Fruit fly (Drosophila melanogaster) whole organism, embryonic: ENCODE results near the gene RtcB.

Experiments
- CG10321 ChIP-seq: fragments of 200-800 bp; sonication (Bioruptor generic); IDR thresholded peaks from 2 replicates; pipeline ENCODE4 v1.3.6; 2022; ENCODE audit warnings: missing biosample characterization, missing genetic modification characterization
- CG10431 ChIP-seq: fragments of 200-800 bp; sonication (Bioruptor generic); optimal IDR thresholded peaks from 3 replicates; lab custom pipeline; 2018; ENCODE audit warnings: missing biosample characterization, mild to moderate bottlenecking, missing genetic modification characterization
- CG10565 ChIP-seq: fragments of 200-800 bp; sonication (Bioruptor generic); optimal IDR thresholded peaks from 3 replicates; lab custom pipeline; 2016; ENCODE audit warnings: missing biosample characterization, mild to moderate bottlenecking, missing genetic modification characterization
- CG11504 ChIP-seq: fragments of 200-800 bp; sonication (Bioruptor generic); optimal IDR thresholded peaks from 3 replicates; lab custom pipeline; 2019; ENCODE audit warnings: missing biosample characterization, mild to moderate bottlenecking, missing genetic modification characterization, moderate library complexity
- CG12104 ChIP-seq: fragments of 200-800 bp; sonication (Bioruptor generic); optimal IDR thresholded peaks from 3 replicates; lab custom pipeline; 2016; ENCODE audit warnings: missing biosample characterization, missing genetic modification characterization
- CG13624 ChIP-seq: fragments of 200-800 bp; sonication (Bioruptor generic); optimal IDR thresholded peaks from 2 replicates; lab custom pipeline; 2016; ENCODE audit warnings: missing biosample characterization, missing genetic modification characterization
- CG14860 ChIP-seq: fragments of 200-800 bp; sonication (Bioruptor generic); IDR thresholded peaks from 3 replicates; pipeline ENCODE4 v1.3.6; 2022; ENCODE audit warnings: missing biosample characterization, missing genetic modification characterization; ENCODE audit not compliant: partially characterized antibody
- CG15696 ChIP-seq: fragments of 200-800 bp; sonication (Bioruptor generic); optimal IDR thresholded peaks from 2 replicates; lab custom pipeline; 2019; ENCODE audit warnings: missing biosample characterization, mild to moderate bottlenecking, missing genetic modification characterization, moderate library complexity
- CG2202 ChIP-seq: fragments of 200-800 bp; sonication (Bioruptor generic); optimal IDR thresholded peaks from 2 replicates; lab custom pipeline; 2018; ENCODE audit warnings: missing biosample characterization, mild to moderate bottlenecking, missing genetic modification characterization
- CG30020 ChIP-seq: fragments of 200-800 bp; optimal IDR thresholded peaks from 2 replicates; lab custom pipeline; 2019; ENCODE audit warnings: missing biosample characterization, mild to moderate bottlenecking, missing genetic modification characterization, moderate library complexity
- CG34422 ChIP-seq: fragments of 200-800 bp; sonication (Bioruptor generic); IDR thresholded peaks from 3 replicates; pipeline ENCODE4 v1.3.6; 2022; ENCODE audit warnings: missing biosample characterization, missing genetic modification characterization
- CG6654 ChIP-seq: fragments of 200-800 bp; sonication (Bioruptor generic); optimal IDR thresholded peaks from 2 replicates; lab custom pipeline; 2017; ENCODE audit warnings: missing biosample characterization, mild to moderate bottlenecking, missing genetic modification characterization
- CG7963 ChIP-seq: fragments of 200-800 bp; sonication (Bioruptor generic); IDR thresholded peaks from 3 replicates; pipeline ENCODE4 v1.3.6; 2022; ENCODE audit warnings: missing biosample characterization, missing genetic modification characterization; ENCODE audit not compliant: partially characterized antibody
- CHES-1-like ChIP-seq: fragments of 200-800 bp; sonication (Bioruptor generic); optimal IDR thresholded peaks from 2 replicates; lab custom pipeline; 2016; ENCODE audit warnings: missing biosample characterization, missing genetic modification characterization
- Camta ChIP-seq: fragments of 200-800 bp; sonication (Bioruptor generic); optimal IDR thresholded peaks from 2 replicates; lab custom pipeline; 2016; ENCODE audit warnings: missing biosample characterization, missing genetic modification characterization
- D19A ChIP-seq: fragments of 200-800 bp; optimal IDR thresholded peaks from 3 replicates; lab custom pipeline; 2019; ENCODE audit warnings: missing biosample characterization, mild to moderate bottlenecking, missing genetic modification characterization, moderate library complexity
- Dbx ChIP-seq: fragments of 200-800 bp; sonication (Bioruptor generic); IDR thresholded peaks from 3 replicates; pipeline ENCODE4 v1.3.6; 2022; ENCODE audit warnings: missing biosample characterization, missing genetic modification characterization
- Dp ChIP-seq: fragments of 200-800 bp; sonication (Bioruptor generic); optimal IDR thresholded peaks from 2 replicates; lab custom pipeline; 2018; ENCODE audit warnings: missing biosample characterization, mild to moderate bottlenecking, missing genetic modification characterization, moderate library complexity
- Ets97D ChIP-seq: fragments of 200-800 bp; sonication (Bioruptor generic); optimal IDR thresholded peaks from 3 replicates; lab custom pipeline; 2016; ENCODE audit warnings: missing biosample characterization, missing genetic modification characterization
- Hr39 ChIP-seq: fragments of >200 bp; optimal IDR thresholded peaks from 2 replicates; lab custom pipeline; 2017
- Lhr ChIP-seq: fragments of 200-800 bp; sonication (Bioruptor generic); optimal IDR thresholded peaks from 3 replicates; lab custom pipeline; 2017; ENCODE audit warnings: mild to moderate bottlenecking, missing biosample characterization, missing genetic modification reagents, missing genetic modification characterization
- Max ChIP-seq: fragments of 200-800 bp; sonication (Bioruptor generic); optimal IDR thresholded peaks from 2 replicates; lab custom pipeline; 2016; ENCODE audit warnings: missing biosample characterization, mild to moderate bottlenecking, missing genetic modification characterization
- Mes4 ChIP-seq: fragments of 200-800 bp; sonication (Bioruptor generic); optimal IDR thresholded peaks from 2 replicates; lab custom pipeline; 2016; ENCODE audit warnings: missing biosample characterization, missing genetic modification characterization
- Sox100B ChIP-seq: fragments of 200-800 bp; sonication (Bioruptor generic); optimal IDR thresholded peaks from 3 replicates; lab custom pipeline; 2018; ENCODE audit warnings: missing biosample characterization, mild to moderate bottlenecking, missing genetic modification characterization
- Sry-δ ChIP-seq: fragments of 200-800 bp; sonication (Bioruptor generic); optimal IDR thresholded peaks from 2 replicates; lab custom pipeline; 2016; ENCODE audit warnings: missing biosample characterization, missing genetic modification characterization
- TFAM ChIP-seq: fragments of 200-800 bp; sonication (Bioruptor generic); optimal IDR thresholded peaks from 2 replicates; lab custom pipeline; 2017; ENCODE audit warnings: missing biosample characterization, missing genetic modification characterization, inconsistent platforms
- Xbp1 ChIP-seq: fragments of 200-800 bp; sonication (Bioruptor generic); optimal IDR thresholded peaks from 3 replicates; lab custom pipeline; 2016; ENCODE audit warnings: missing biosample characterization, mild to moderate bottlenecking, missing genetic modification characterization
- al ChIP-seq: fragments of 200-800 bp; sonication (Bioruptor generic); IDR thresholded peaks from 2 replicates; pipeline ENCODE4 v1.3.6; 2022; ENCODE audit warnings: missing biosample characterization, missing genetic modification characterization
- aop ChIP-seq: fragments of 200-800 bp; sonication (Bioruptor generic); IDR thresholded peaks from 2 replicates; pipeline ENCODE4 v1.3.6; 2022; ENCODE audit warnings: missing biosample characterization, missing genetic modification characterization
- ato ChIP-seq: fragments of 200-800 bp; sonication (Bioruptor generic); IDR thresholded peaks from 2 replicates; pipeline ENCODE4 v1.3.6; 2022; ENCODE audit warnings: missing biosample characterization, missing genetic modification characterization; ENCODE audit not compliant: partially characterized antibody
- ci ChIP-seq: fragments of 200-800 bp; sonication (Bioruptor generic); IDR thresholded peaks from 3 replicates; pipeline ENCODE4 v1.3.6; 2022; ENCODE audit warnings: missing biosample characterization, missing genetic modification characterization
- crp ChIP-seq, 2 experiments: fragments of 200-800 bp; sonication (Bioruptor generic); optimal IDR thresholded peaks; 2 replicates in 1 of 2; 3 replicates in 1 of 2; lab custom pipeline; 2017; ENCODE audit warnings: missing biosample characterization in 2 of 2, missing genetic modification characterization in 2 of 2, mild to moderate bottlenecking in 1 of 2, moderate library complexity in 1 of 2
- dmrt99B ChIP-seq: fragments of 200-800 bp; sonication (Bioruptor generic); optimal IDR thresholded peaks from 2 replicates; lab custom pipeline; 2018; ENCODE audit warnings: missing biosample characterization, mild to moderate bottlenecking, missing genetic modification characterization, moderate library complexity
- emc ChIP-seq: fragments of 200-800 bp; sonication (Bioruptor generic); optimal IDR thresholded peaks from 2 replicates; lab custom pipeline; 2016; ENCODE audit warnings: missing biosample characterization, missing genetic modification characterization
- ewg ChIP-seq: fragments of 200-800 bp; sonication (Bioruptor generic); optimal IDR thresholded peaks from 3 replicates; lab custom pipeline; 2017; ENCODE audit warnings: mild to moderate bottlenecking, missing biosample characterization, missing genetic modification reagents, missing genetic modification characterization
- gcm ChIP-seq: fragments of 200-800 bp; sonication (Bioruptor generic); optimal IDR thresholded peaks from 2 replicates; lab custom pipeline; 2019; ENCODE audit warnings: missing biosample characterization, mild to moderate bottlenecking, missing genetic modification characterization, moderate library complexity
- ham ChIP-seq: fragments of 200-800 bp; sonication (Bioruptor generic); IDR thresholded peaks from 2 replicates; pipeline ENCODE4 v1.3.6; 2022; ENCODE audit warnings: missing biosample characterization, missing genetic modification characterization
- mirr ChIP-seq: fragments of 200-800 bp; sonication (Bioruptor generic); optimal IDR thresholded peaks from 3 replicates; lab custom pipeline; 2018; ENCODE audit warnings: missing biosample characterization, mild to moderate bottlenecking, missing genetic modification characterization
- mld ChIP-seq: fragments of 200-800 bp; sonication (Bioruptor generic); IDR thresholded peaks from 3 replicates; pipeline ENCODE4 v1.3.6; 2022; ENCODE audit warnings: missing biosample characterization, missing genetic modification characterization; ENCODE audit not compliant: partially characterized antibody
- repo ChIP-seq: fragments of 200-800 bp; sonication (Bioruptor generic); optimal IDR thresholded peaks from 2 replicates; lab custom pipeline; 2016; ENCODE audit warnings: missing biosample characterization, missing genetic modification characterization
- sima ChIP-seq: fragments of 200-800 bp; sonication (Bioruptor generic); optimal IDR thresholded peaks from 2 replicates; lab custom pipeline; 2016; ENCODE audit warnings: missing biosample characterization, missing genetic modification characterization
- tup ChIP-seq: fragments of 200-800 bp; sonication (Bioruptor generic); optimal IDR thresholded peaks from 2 replicates; lab custom pipeline; 2016; ENCODE audit warnings: missing biosample characterization, mild to moderate bottlenecking, missing genetic modification characterization, moderate library complexity
- unpg ChIP-seq: fragments of 200-800 bp; sonication (Bioruptor generic); optimal IDR thresholded peaks from 3 replicates; lab custom pipeline; 2018; ENCODE audit warnings: missing biosample characterization, mild to moderate bottlenecking, missing genetic modification characterization, moderate library complexity
- vfl ChIP-seq: fragments of 200-800 bp; sonication (Bioruptor generic); optimal IDR thresholded peaks from 2 replicates; lab custom pipeline; 2016; ENCODE audit warnings: missing biosample characterization, missing genetic modification characterization
- vnd ChIP-seq: fragments of 200-800 bp; sonication (Bioruptor generic); IDR thresholded peaks from 3 replicates; pipeline ENCODE4 v1.3.6; 2022; ENCODE audit warnings: missing biosample characterization, missing genetic modification characterization; ENCODE audit not compliant: partially characterized antibody
- wdn ChIP-seq: fragments of 200-800 bp; sonication (Bioruptor generic); IDR thresholded peaks from 2 replicates; pipeline ENCODE4 v1.3.6; 2022; ENCODE audit warnings: missing biosample characterization, missing genetic modification characterization
- yki ChIP-seq: fragments of >200 bp; optimal IDR thresholded peaks from 3 replicates; lab custom pipeline; 2018
- zen ChIP-seq: fragments of 200-800 bp; sonication (Bioruptor generic); optimal IDR thresholded peaks from 3 replicates; lab custom pipeline; 2018; ENCODE audit warnings: missing biosample characterization, mild to moderate bottlenecking, missing genetic modification characterization, moderate library complexity

RtcB gene

DNA sequence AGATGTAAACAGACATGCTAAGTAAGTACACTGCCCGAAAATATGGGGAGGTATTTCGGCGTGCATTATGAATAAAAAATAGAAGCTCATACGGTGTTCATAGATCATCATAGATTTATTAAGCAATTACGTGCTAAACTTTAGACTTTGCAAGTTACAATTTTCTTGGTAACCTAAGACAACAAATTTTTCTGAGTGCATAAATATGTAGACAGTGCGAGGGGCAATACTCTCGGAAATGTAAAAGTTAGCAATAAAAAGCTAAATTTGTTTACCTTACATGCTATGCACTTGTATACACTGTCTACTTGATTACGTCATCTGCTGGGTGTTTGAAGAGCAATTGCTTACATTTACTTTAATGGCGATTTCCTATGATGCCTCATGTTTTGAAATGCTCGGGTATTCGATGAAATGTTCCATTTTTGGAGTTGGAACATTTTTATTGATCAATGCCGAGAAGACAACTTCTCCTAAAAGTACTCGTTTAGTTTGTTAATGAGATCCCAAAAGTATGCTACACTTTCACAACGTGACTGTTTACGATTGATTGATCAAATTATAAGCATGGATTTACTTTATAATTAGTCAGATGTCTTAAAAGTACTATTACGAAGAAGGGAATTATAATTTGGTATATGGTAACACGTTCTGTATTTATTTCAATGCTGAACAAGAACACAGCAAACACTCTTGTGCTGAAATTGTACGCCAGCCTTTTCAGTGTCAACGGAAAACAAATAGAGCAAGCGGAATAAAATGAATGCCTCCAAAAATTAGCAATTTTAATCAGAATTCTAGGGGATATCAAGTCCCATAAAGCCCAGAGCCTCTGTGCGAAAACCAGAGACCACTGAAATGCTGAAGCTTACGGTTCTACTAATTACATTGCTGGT is 13.6 kb upstream of the RtcB start, which contains the start of gene Lectin-galC1 (continued):
- TF ChIP-seq vfl (GFP tag; lab: Kevin White, UChicago): peak; percentile 50
- TF ChIP-seq Sox100B: peak; percentile 83
- TF ChIP-seq CG14860 (GFP tag; lab: Robert Waterston, UW): no peak
- TF ChIP-seq vnd (GFP tag; lab: Robert Waterston, UW): no peak
- peak; percentile 79 for TF ChIP-seq CG10565 (GFP tag; lab: Kevin White, UChicago)
- TF ChIP-seq CG30020 (tag; lab: Kevin White, UChicago): peak; percentile 46
- TF ChIP-seq Ets97D (GFP tag; lab: Kevin White, UChicago): peak; percentile 56
- TF ChIP-seq al (GFP tag; lab: Robert Waterston, UW): peak; percentile 46; the same call in 1 of the 2 replicates
- peak; percentile 47 for TF ChIP-seq CG10431 (GFP tag; lab: Kevin White, UChicago)
- TF ChIP-seq Sry-δ: peak; percentile 60
- TF ChIP-seq ham: no peak
- TF ChIP-seq D19A (tag; lab: Kevin White, UChicago): peak; percentile 83
- TF ChIP-seq CG13624: peak; percentile 82
- peak; percentile 72 for TF ChIP-seq emc (GFP tag; lab: Kevin White, UChicago)
- TF ChIP-seq Dp (GFP tag; lab: Kevin White, UChicago): no peak
- peak; percentile 91 for TF ChIP-seq Xbp1 (GFP tag; lab: Kevin White, UChicago)
- peak; percentile 78 for TF ChIP-seq Lhr (GFP tag; lab: Kevin White, UChicago)
- peak; percentile 53 for TF ChIP-seq CG6654
- peak; percentile 85 for TF ChIP-seq gcm (GFP tag; lab: Kevin White, UChicago)
- no peak for TF ChIP-seq yki (lab: Kevin White, UChicago)
- TF ChIP-seq CG7963 (GFP tag; lab: Robert Waterston, UW): no peak
- peak in 1 of 2 experiments; percentile 52 for TF ChIP-seq crp (GFP tag; optimal IDR thresholded peaks at IDR 0.05; lab: Kevin White, UChicago)
- TF ChIP-seq wdn (GFP tag; lab: Robert Waterston, UW): peak; percentile 47; the same call in 1 of the 2 replicates
- TF ChIP-seq aop: peak; percentile 63; the same call in 1 of the 2 replicates
- TF ChIP-seq ato: no peak
- peak; percentile 85 for TF ChIP-seq Camta (GFP tag; lab: Kevin White, UChicago)
- no peak for TF ChIP-seq TFAM (GFP tag; lab: Kevin White, UChicago)
- peak; percentile 65 for TF ChIP-seq CG10321 (GFP tag; lab: Robert Waterston, UW)
- TF ChIP-seq ci (GFP tag; lab: Robert Waterston, UW): peak; percentile 95
- TF ChIP-seq CG15696 (tag; lab: Kevin White, UChicago): peak; percentile 81
- peak; percentile 86 for TF ChIP-seq CG11504
- TF ChIP-seq sima (GFP tag; lab: Kevin White, UChicago): peak; percentile 49
- peak; percentile 87 for TF ChIP-seq Mes4 (GFP tag; lab: Kevin White, UChicago)
- TF ChIP-seq Dbx (GFP tag; lab: Robert Waterston, UW): peak; percentile 66; the same call in 1 of the 3 replicates
- TF ChIP-seq CG12104 (GFP tag; lab: Kevin White, UChicago): peak; percentile 80
- peak; percentile 88 for TF ChIP-seq zen (tag; lab: Kevin White, UChicago)
- TF ChIP-seq CHES-1-like (GFP tag; lab: Kevin White, UChicago): peak; percentile 88
- no peak for TF ChIP-seq mld (GFP tag; lab: Robert Waterston, UW)
- peak; percentile 81 for TF ChIP-seq repo (GFP tag; lab: Kevin White, UChicago)
- TF ChIP-seq tup (GFP tag; lab: Kevin White, UChicago): peak; percentile 55
- TF ChIP-seq Max (GFP tag; lab: Kevin White, UChicago): peak; percentile 80
- peak; percentile 93 for TF ChIP-seq unpg
- peak; percentile 81 for TF ChIP-seq ewg (GFP tag; lab: Kevin White, UChicago)
- peak; percentile 90; the same call in 1 of the 3 replicates for TF ChIP-seq CG34422
- no peak for TF ChIP-seq Hr39 (lab: Kevin White, UChicago)
- TF ChIP-seq dmrt99B (tag; lab: Kevin White, UChicago): peak; percentile 91
- TF ChIP-seq mirr (GFP tag; lab: Kevin White, UChicago): peak; percentile 51
- peak; percentile 70 for TF ChIP-seq CG2202
